Fruit fly (Drosophila melanogaster) whole organism, embryonic: Measurements from ENCODE around the gene Teh1.

Source experiments
- Adf1 ChIP-seq: fragments of 200-800 bp; sonication (Bioruptor generic); IDR thresholded peaks from 2 replicates; pipeline ENCODE4 v1.3.6; 2022; ENCODE audit warnings: missing biosample characterization, missing genetic modification characterization
- Atf3 ChIP-seq: fragments of 200-800 bp; sonication (Bioruptor generic); optimal IDR thresholded peaks from 3 replicates; lab custom pipeline; 2016; ENCODE audit warnings: missing biosample characterization, missing genetic modification characterization
- CG10543 ChIP-seq: fragments of 200-800 bp; sonication (Bioruptor generic); optimal IDR thresholded peaks from 3 replicates; lab custom pipeline; 2017; ENCODE audit warnings: missing biosample characterization, mild to moderate bottlenecking, missing genetic modification characterization, moderate library complexity
- CG10959 ChIP-seq: fragments of 200-800 bp; sonication (Bioruptor generic); IDR thresholded peaks from 2 replicates; pipeline ENCODE4 v1.3.6; 2022; ENCODE audit warnings: missing biosample characterization, missing genetic modification characterization
- CG12942 ChIP-seq: fragments of 200-800 bp; sonication (Bioruptor generic); optimal IDR thresholded peaks from 3 replicates; lab custom pipeline; 2016; ENCODE audit warnings: missing biosample characterization, missing genetic modification characterization
- CG13775 ChIP-seq: fragments of 200-800 bp; sonication (Bioruptor generic); optimal IDR thresholded peaks from 3 replicates; lab custom pipeline; 2017; ENCODE audit warnings: missing biosample characterization, mild to moderate bottlenecking, missing genetic modification characterization
- CG14050 ChIP-seq: fragments of 200-800 bp; sonication (Bioruptor generic); IDR thresholded peaks from 3 replicates; pipeline ENCODE4 v1.3.6; 2022; ENCODE audit warnings: missing biosample characterization, missing genetic modification characterization
- CG14710 ChIP-seq: fragments of 200-800 bp; sonication (Bioruptor generic); optimal IDR thresholded peaks from 3 replicates; lab custom pipeline; 2019; ENCODE audit warnings: missing biosample characterization, mild to moderate bottlenecking, missing genetic modification characterization, moderate library complexity
- CG17361 ChIP-seq: fragments of 200-800 bp; sonication (Bioruptor generic); IDR thresholded peaks from 3 replicates; pipeline ENCODE4 v1.3.6; 2022; ENCODE audit warnings: missing biosample characterization, missing genetic modification characterization
- CG17385 ChIP-seq: fragments of 200-800 bp; sonication (Bioruptor generic); optimal IDR thresholded peaks from 3 replicates; lab custom pipeline; 2018; ENCODE audit warnings: missing biosample characterization, mild to moderate bottlenecking, missing genetic modification characterization
- CG17612 ChIP-seq: fragments of 200-800 bp; sonication (Bioruptor generic); IDR thresholded peaks from 2 replicates; pipeline ENCODE4 v1.3.6; 2022; ENCODE audit warnings: missing biosample characterization, missing genetic modification characterization
- CG18619 ChIP-seq: fragments of 200-800 bp; sonication (Bioruptor generic); optimal IDR thresholded peaks from 3 replicates; lab custom pipeline; 2017; ENCODE audit warnings: missing biosample characterization, mild to moderate bottlenecking, missing genetic modification characterization
- CG2199 ChIP-seq: fragments of 200-800 bp; sonication (Bioruptor generic); IDR thresholded peaks from 3 replicates; pipeline ENCODE4 v1.3.6; 2022; ENCODE audit warnings: missing biosample characterization, missing genetic modification characterization
- CG2712 ChIP-seq: fragments of 200-800 bp; optimal IDR thresholded peaks from 3 replicates; lab custom pipeline; 2019; ENCODE audit warnings: missing biosample characterization, mild to moderate bottlenecking, missing genetic modification characterization, moderate library complexity
- CG32767 ChIP-seq: fragments of 200-800 bp; sonication (Bioruptor generic); IDR thresholded peaks from 2 replicates; pipeline ENCODE4 v1.3.6; 2022; ENCODE audit warnings: missing biosample characterization, missing genetic modification characterization
- CG32772 ChIP-seq: fragments of 200-800 bp; sonication (Bioruptor generic); IDR thresholded peaks from 2 replicates; pipeline ENCODE4 v1.3.6; 2022; ENCODE audit warnings: missing biosample characterization, missing genetic modification characterization
- CG3847 ChIP-seq: fragments of 200-800 bp; sonication (Bioruptor generic); IDR thresholded peaks from 2 replicates; pipeline ENCODE4 v1.3.6; 2022; ENCODE audit warnings: missing biosample characterization, missing genetic modification characterization
- CG4617 ChIP-seq: fragments of 200-800 bp; sonication (Bioruptor generic); optimal IDR thresholded peaks from 3 replicates; lab custom pipeline; 2016; ENCODE audit warnings: missing biosample characterization, missing genetic modification characterization, borderline replicate concordance
- CG4854 ChIP-seq: fragments of 200-800 bp; sonication (Bioruptor generic); optimal IDR thresholded peaks from 2 replicates; lab custom pipeline; 2016; ENCODE audit warnings: missing biosample characterization, missing genetic modification characterization, inconsistent platforms
- CG5245 ChIP-seq: fragments of 200-800 bp; sonication (Bioruptor generic); optimal IDR thresholded peaks from 3 replicates; lab custom pipeline; 2016; ENCODE audit warnings: missing biosample characterization, missing genetic modification characterization
- CG6175 ChIP-seq: fragments of 200-800 bp; sonication (Bioruptor generic); IDR thresholded peaks from 3 replicates; pipeline ENCODE4 v1.3.6; 2022; ENCODE audit warnings: missing biosample characterization, missing genetic modification characterization
- CG6272 ChIP-seq: fragments of 200-800 bp; sonication (Bioruptor generic); IDR thresholded peaks from 2 replicates; pipeline ENCODE4 v1.3.6; 2022; ENCODE audit warnings: missing biosample characterization, missing genetic modification characterization
- CG6813 ChIP-seq: fragments of 200-800 bp; sonication (Bioruptor generic); optimal IDR thresholded peaks from 2 replicates; lab custom pipeline; 2017; ENCODE audit warnings: missing biosample characterization, missing genetic modification characterization, mild to moderate bottlenecking, moderate library complexity, missing genetic modification reagents
- CG8765 ChIP-seq: fragments of 200-800 bp; sonication (Bioruptor generic); IDR thresholded peaks from 2 replicates; pipeline ENCODE4 v1.3.6; 2022; ENCODE audit warnings: missing biosample characterization, missing genetic modification characterization
- CkIIα-i1 ChIP-seq: fragments of 200-800 bp; sonication (Bioruptor generic); IDR thresholded peaks from 2 replicates; pipeline ENCODE4 v1.3.6; 2022; ENCODE audit warnings: missing biosample characterization, missing genetic modification characterization
- D ChIP-seq, 2 experiments: fragments of 200-800 bp in 1 of 2; fragments of >200 bp in 1 of 2; sonication (Bioruptor generic) in 1 of 2; optimal IDR thresholded peaks; 2 replicates in 1 of 2; 3 replicates in 1 of 2; lab custom pipeline; 2017; ENCODE audit warnings: mild to moderate bottlenecking in 1 of 2, missing biosample characterization in 1 of 2, missing genetic modification characterization in 1 of 2, missing genetic modification reagents in 1 of 2
- Dfd ChIP-seq, 2 experiments: fragments of >200 bp; optimal IDR thresholded peaks; 2 replicates each; lab custom pipeline; 2017; ENCODE audit warnings: missing biosample characterization in 2 of 2, missing genetic modification characterization in 2 of 2
- HLH3B ChIP-seq: fragments of 200-800 bp; sonication (Bioruptor generic); IDR thresholded peaks from 2 replicates; pipeline ENCODE4 v1.3.6; 2022; ENCODE audit warnings: missing biosample characterization, missing genetic modification characterization
- HLH4C ChIP-seq: fragments of 200-800 bp; sonication (Bioruptor generic); IDR thresholded peaks from 3 replicates; pipeline ENCODE4 v1.3.6; 2022; ENCODE audit warnings: missing biosample characterization, missing genetic modification characterization; ENCODE audit not compliant: partially characterized antibody
- HLH54F ChIP-seq: fragments of 200-800 bp; sonication (Bioruptor generic); optimal IDR thresholded peaks from 3 replicates; lab custom pipeline; 2016; ENCODE audit warnings: missing biosample characterization, missing genetic modification characterization
- HLHmδ ChIP-seq: fragments of 200-800 bp; sonication (Bioruptor generic); optimal IDR thresholded peaks from 2 replicates; lab custom pipeline; 2018; ENCODE audit warnings: missing biosample characterization, mild to moderate bottlenecking, missing genetic modification characterization, moderate library complexity
- MBD-R2 ChIP-seq: fragments of 200-800 bp; sonication (Bioruptor generic); IDR thresholded peaks from 2 replicates; pipeline ENCODE4 v1.3.6; 2022; ENCODE audit warnings: missing biosample characterization, missing genetic modification characterization
- Scr ChIP-seq: fragments of 200-800 bp; sonication (Bioruptor generic); IDR thresholded peaks from 2 replicates; pipeline ENCODE4 v1.3.6; 2022; ENCODE audit warnings: missing biosample characterization, missing genetic modification characterization; ENCODE audit not compliant: partially characterized antibody
- Sry-β ChIP-seq: fragments of 200-800 bp; sonication (Bioruptor generic); optimal IDR thresholded peaks from 2 replicates; lab custom pipeline; 2018; ENCODE audit warnings: missing biosample characterization, mild to moderate bottlenecking, missing genetic modification characterization, moderate library complexity
- ato ChIP-seq: fragments of 200-800 bp; sonication (Bioruptor generic); IDR thresholded peaks from 2 replicates; pipeline ENCODE4 v1.3.6; 2022; ENCODE audit warnings: missing biosample characterization, missing genetic modification characterization; ENCODE audit not compliant: partially characterized antibody
- bigmax ChIP-seq: fragments of 200-800 bp; sonication (Bioruptor generic); optimal IDR thresholded peaks from 2 replicates; lab custom pipeline; 2018; ENCODE audit warnings: missing biosample characterization, mild to moderate bottlenecking, missing genetic modification characterization
- bowl ChIP-seq: fragments of 200-800 bp; sonication (Bioruptor generic); IDR thresholded peaks from 2 replicates; pipeline ENCODE4 v1.3.6; 2022; ENCODE audit warnings: missing biosample characterization, missing genetic modification characterization
- bsh ChIP-seq, 2 experiments: fragments of 200-800 bp; sonication (Bioruptor generic); optimal IDR thresholded peaks; 2 replicates each; lab custom pipeline; 2017 to 2018; ENCODE audit warnings: mild to moderate bottlenecking in 2 of 2, missing biosample characterization in 2 of 2, missing genetic modification characterization in 2 of 2, moderate library complexity in 1 of 2
- cato ChIP-seq: fragments of 200-800 bp; sonication (Bioruptor generic); optimal IDR thresholded peaks from 2 replicates; lab custom pipeline; 2016; ENCODE audit warnings: missing biosample characterization, missing genetic modification characterization, borderline replicate concordance
- jumu ChIP-seq: fragments of 200-800 bp; sonication (Bioruptor generic); optimal IDR thresholded peaks from 3 replicates; lab custom pipeline; 2016; ENCODE audit warnings: missing biosample characterization, missing genetic modification characterization
- klu ChIP-seq: fragments of 200-800 bp; sonication (Bioruptor generic); IDR thresholded peaks from 2 replicates; pipeline ENCODE4 v1.3.6; 2022; ENCODE audit warnings: missing biosample characterization, missing genetic modification characterization
- kni ChIP-seq: fragments of 200-800 bp; sonication (Bioruptor generic); optimal IDR thresholded peaks from 3 replicates; lab custom pipeline; 2017; ENCODE audit warnings: mild to moderate bottlenecking, missing biosample characterization, missing genetic modification reagents, missing genetic modification characterization
- lab ChIP-seq: fragments of 200-800 bp; sonication (Bioruptor generic); optimal IDR thresholded peaks from 3 replicates; lab custom pipeline; 2017; ENCODE audit warnings: missing biosample characterization, missing genetic modification characterization, mild to moderate bottlenecking, moderate library complexity, missing genetic modification reagents
- luna ChIP-seq: fragments of 200-800 bp; sonication (Bioruptor generic); optimal IDR thresholded peaks from 2 replicates; lab custom pipeline; 2016; ENCODE audit warnings: missing biosample characterization, missing genetic modification characterization
- pnt ChIP-seq: fragments of 200-800 bp; sonication (Bioruptor generic); optimal IDR thresholded peaks from 3 replicates; lab custom pipeline; 2016; ENCODE audit warnings: missing biosample characterization, missing genetic modification characterization
- trh ChIP-seq: fragments of 200-800 bp; sonication (Bioruptor generic); optimal IDR thresholded peaks from 2 replicates; lab custom pipeline; 2016; ENCODE audit warnings: missing biosample characterization, missing genetic modification characterization
- zf30C ChIP-seq: fragments of 200-800 bp; sonication (Bioruptor generic); optimal IDR thresholded peaks from 3 replicates; lab custom pipeline; 2018; ENCODE audit warnings: missing biosample characterization, mild to moderate bottlenecking, missing genetic modification characterization
- zfh2 ChIP-seq: fragments of 200-800 bp; sonication (Bioruptor generic); optimal IDR thresholded peaks from 2 replicates; lab custom pipeline; 2016; ENCODE audit warnings: missing biosample characterization, missing genetic modification characterization

Teh1 gene

dm6 chr3R:9884461-9885185, 16.7 kb upstream of the Teh1 start (continued):
- TF ChIP-seq pnt (peak; percentile 5), CG17385 (GFP tag; lab: Kevin White, UChicago) (peak; percentile 39), CG4617 (GFP tag; lab: Kevin White, UChicago) (no peak), CG2199 (GFP tag; lab: Robert Waterston, UW) (0 out of 3 replicates have a peak, but pooled peaks have one; percentile 65), CG6175 (peak; percentile 53; the same call in 2 of the 3 replicates), CkIIα-i1 (GFP tag; lab: Robert Waterston, UW) (no peak), CG10959 (no peak), Atf3 (GFP tag; lab: Kevin White, UChicago) (peak; percentile 17), Sry-β (GFP tag; lab: Kevin White, UChicago) (no peak), bigmax (no peak), kni (GFP tag; lab: Kevin White, UChicago) (no peak), CG17612 (GFP tag; lab: Robert Waterston, UW) (peak; percentile 38; the same call in 1 of the 2 replicates), CG6813 (GFP tag; lab: Kevin White, UChicago) (peak; percentile 6), Scr (GFP tag; lab: Robert Waterston, UW) (no peak), CG10543 (GFP tag; lab: Kevin White, UChicago) (peak; percentile 63), ato (GFP tag; lab: Robert Waterston, UW) (no peak), CG17361 (GFP tag; lab: Robert Waterston, UW) (peak; percentile 28; the same call in 1 of the 3 replicates), CG8765 (GFP tag; lab: Robert Waterston, UW) (no peak), Dfd (GFP tag; optimal IDR thresholded peaks at IDR 0.05; lab: Kevin White, UChicago) (no peak), MBD-R2 (GFP tag; lab: Robert Waterston, UW) (peak; percentile 45; the same call in 1 of the 2 replicates), Adf1 (GFP tag; lab: Robert Waterston, UW) (no peak; the same call in 1 of the 2 replicates), zfh2 (peak; percentile 65), HLH4C (no peak), CG18619 (peak; percentile 48), CG14050 (GFP tag; lab: Robert Waterston, UW) (no peak; the same call in 2 of the 3 replicates), CG2712 (tag; lab: Kevin White, UChicago) (no peak), CG12942 (GFP tag; lab: Kevin White, UChicago) (peak; percentile 21), CG32772 (GFP tag; lab: Robert Waterston, UW) (peak; percentile 55), CG14710 (tag; lab: Kevin White, UChicago) (no peak), lab (GFP tag; lab: Kevin White, UChicago) (peak; percentile 82), CG6272 (peak; percentile 53; the same call in 1 of the 2 replicates), trh (no peak), CG5245 (GFP tag; lab: Kevin White, UChicago) (no peak), HLHmδ (GFP tag; lab: Kevin White, UChicago) (no peak), zf30C (GFP tag; lab: Kevin White, UChicago) (no peak), CG4854 (GFP tag; lab: Kevin White, UChicago) (no peak), HLH3B (GFP tag; lab: Robert Waterston, UW) (peak; percentile 60), jumu (GFP tag; lab: Kevin White, UChicago) (peak; percentile 37), cato (GFP tag; lab: Kevin White, UChicago) (no peak), luna (GFP tag; lab: Kevin White, UChicago) (peak; percentile 6), D (optimal IDR thresholded peaks at IDR 0.05; lab: Kevin White, UChicago) (no peak), D (GFP tag; optimal IDR thresholded peaks at IDR 0.05; lab: Kevin White, UChicago) (no peak), bsh (GFP tag; optimal IDR thresholded peaks at IDR 0.05; lab: Kevin White, UChicago) (peak in 1 of 2 experiments; percentile 9), CG3847 (GFP tag; lab: Robert Waterston, UW) (peak; percentile 58), CG13775 (no peak), klu (GFP tag; lab: Robert Waterston, UW) (0 out of 2 replicates have a peak, but pooled peaks have one; percentile 30), HLH54F (peak; percentile 65), CG32767 (GFP tag; lab: Robert Waterston, UW) (0 out of 2 replicates have a peak, but pooled peaks have one; percentile 22), bowl (GFP tag; lab: Robert Waterston, UW) (peak; percentile 40; the same call in 1 of the 2 replicates)
